Worm (Caenorhabditis elegans) whole organism, late embryonic: ENCODE measurements around the gene Y42A5A.5.

Experiments
- elt-2 ChIP-seq: sonication (generic microtip); optimal IDR thresholded peaks from 2 replicates; lab custom pipeline; 2016; ENCODE audit warnings: missing genetic modification reagents, missing genetic modification characterization, missing compliant biosample characterization
- hlh-30 ChIP-seq: sonication (generic microtip); optimal IDR thresholded peaks from 2 replicates; lab custom pipeline; 2017; ENCODE audit warnings: antibody characterized with exemption, missing genetic modification characterization, missing compliant biosample characterization; ENCODE audit not compliant: insufficient read depth
- nfya-1 ChIP-seq: sonication (generic microtip); optimal IDR thresholded peaks from 2 replicates; lab custom pipeline; 2017; ENCODE audit warnings: missing genetic modification characterization, mild to moderate bottlenecking, missing compliant biosample characterization, antibody characterized with exemption, moderate library complexity
- sox-4 ChIP-seq: sonication (generic microtip); optimal IDR thresholded peaks from 2 replicates; lab custom pipeline; 2017; ENCODE audit warnings: mild to moderate bottlenecking, missing genetic modification characterization, inconsistent platforms, missing compliant biosample characterization
- tbx-2 ChIP-seq: sonication (generic microtip); optimal IDR thresholded peaks from 2 replicates; lab custom pipeline; 2016; ENCODE audit warnings: missing genetic modification characterization, missing compliant biosample characterization

- TF ChIP-seq tbx-2 (tag; lab: Kevin White, UChicago) (no peak), nfya-1 (no peak), hlh-30 (tag; lab: Kevin White, UChicago) (no peak), sox-4 (tag; lab: Kevin White, UChicago) (no peak), elt-2 (tag; lab: Kevin White, UChicago) (no peak)
Measured at ce11 chrV:11093163-11094091, 16.1 kb downstream of the Y42A5A.5 start, which contains the start of gene lact-8.
